In genomic region chrII:6847917-6848379, ce11 we compare ENCODE assay signal across 4 worm cellular contexts.
TF ChIP-seq lines count a peak whose summit lies in the region.

Gene tbc-6, plus strand, starts transcription at chrII:6848124.

TF ChIP-seq in whole organism, L1 larva, 84 proteins besides CTCF, POLR2A, EP300 and RAD21 (continued from another document and continues in another):
- TF ChIP-seq egl-27 (tag; optimal IDR thresholded peaks at IDR 0.05; lab: Kevin White, UChicago) (peak; percentile 19 to 58), nhr-76 (tag; optimal IDR thresholded peaks at IDR 0.05; lab: Kevin White, UChicago) (no peak), fos-1 (tag; optimal IDR thresholded peaks at IDR 0.05; lab: Kevin White, UChicago) (peak; percentile 27), tbx-2 (tag; optimal IDR thresholded peaks at IDR 0.05; lab: Kevin White, UChicago) (peak; percentile 71), irx-1 (tag; optimal IDR thresholded peaks at IDR 0.05; lab: Kevin White, UChicago) (peak; percentile 50), efl-3 (GFP tag; optimal IDR thresholded peaks at IDR 0.05; lab: Kevin White, UChicago) (no peak), hlh-4 (tag; optimal IDR thresholded peaks at IDR 0.05; lab: Kevin White, UChicago) (no peak), nhr-90 (tag; optimal IDR thresholded peaks at IDR 0.05; lab: Kevin White, UChicago; ENCODE audit: poor library complexity) (peak; percentile 57), grh-1 (GFP tag; IDR thresholded peaks at IDR 0.05; lab: Robert Waterston, UW) (peak; percentile 28; the same call in 1 of the 2 replicates), nhr-71 (tag; optimal IDR thresholded peaks at IDR 0.05; lab: Kevin White, UChicago) (peak; percentile 85), nhr-19 (GFP tag; conservative IDR thresholded peaks at IDR 0.05; lab: Robert Waterston, UW) (peak; percentile 67), sox-4 (tag; optimal IDR thresholded peaks at IDR 0.05; lab: Kevin White, UChicago) (no peak), nhr-20 (tag; optimal IDR thresholded peaks at IDR 0.05; lab: Kevin White, UChicago) (peak; percentile 87), dsc-1 (tag; optimal IDR thresholded peaks at IDR 0.05; lab: Kevin White, UChicago) (peak; percentile 14), C34B4.2 (tag; optimal IDR thresholded peaks at IDR 0.05; lab: Kevin White, UChicago) (no peak), aha-1 (tag; optimal IDR thresholded peaks at IDR 0.05; lab: Kevin White, UChicago) (no peak), sptf-1 (tag; optimal IDR thresholded peaks at IDR 0.05; lab: Kevin White, UChicago) (no peak), alr-1 (tag; optimal IDR thresholded peaks at IDR 0.05; lab: Kevin White, UChicago; ENCODE audit: borderline replicate concordance) (no peak), nhr-47 (tag; optimal IDR thresholded peaks at IDR 0.05; lab: Kevin White, UChicago) (peak; percentile 51), hpl-2 (GFP tag; optimal IDR thresholded peaks at IDR 0.05; lab: Kevin White, UChicago) (no peak), lsy-2 (tag; optimal IDR thresholded peaks at IDR 0.05; lab: Kevin White, UChicago) (peak; percentile 15 to 64), nhr-12 (tag; optimal IDR thresholded peaks at IDR 0.05; lab: Kevin White, UChicago) (no peak), swsn-7 (tag; optimal IDR thresholded peaks at IDR 0.05; lab: Kevin White, UChicago) (no peak), ceh-8 (GFP tag; optimal IDR thresholded peaks at IDR 0.05; lab: Kevin White, UChicago) (no peak), unc-30 (tag; optimal IDR thresholded peaks at IDR 0.05; lab: Kevin White, UChicago) (no peak), ama-1 (optimal IDR thresholded peaks at IDR 0.05; lab: Kevin White, UChicago) (no peak), nhr-77 (tag; optimal IDR thresholded peaks at IDR 0.05; lab: Kevin White, UChicago) (peak; percentile 17), elt-3 (tag; optimal IDR thresholded peaks at IDR 0.05; lab: Kevin White, UChicago) (peak in 3 of 6 experiments; percentile 87 to 95 (median 89)), lin-14 (GFP tag; optimal IDR thresholded peaks at IDR 0.05; lab: Kevin White, UChicago) (peak; percentile 89), ceh-63 (GFP tag; optimal IDR thresholded peaks at IDR 0.05; lab: Kevin White, UChicago) (no peak), C04F5.9 (tag; optimal IDR thresholded peaks at IDR 0.05; lab: Kevin White, UChicago) (no peak), snu-23 (GFP tag; optimal IDR thresholded peaks at IDR 0.05; lab: Kevin White, UChicago) (peak; percentile 61), unc-98 (GFP tag; IDR thresholded peaks at IDR 0.05; lab: Robert Waterston, UW) (no peak)

TF ChIP-seq in whole organism, L2 larva, 48 proteins besides CTCF, POLR2A, EP300 and RAD21 (continued from another document):
- TF ChIP-seq fos-1 (tag; optimal IDR thresholded peaks at IDR 0.05; lab: Kevin White, UChicago): peak; percentile 67
- TF ChIP-seq ztf-11 (tag; optimal IDR thresholded peaks at IDR 0.05; lab: Kevin White, UChicago): no peak
- TF ChIP-seq unc-39 (tag; optimal IDR thresholded peaks at IDR 0.05; lab: Kevin White, UChicago): no peak
- TF ChIP-seq nhr-6 (tag; optimal IDR thresholded peaks at IDR 0.05; lab: Kevin White, UChicago): no peak
- TF ChIP-seq unc-55 (GFP tag; optimal IDR thresholded peaks at IDR 0.05; lab: Kevin White, UChicago): no peak
- TF ChIP-seq ztf-1 (GFP tag; conservative IDR thresholded peaks at IDR 0.05; lab: Robert Waterston, UW): no peak
- no peak for TF ChIP-seq dmd-4 (tag; optimal IDR thresholded peaks at IDR 0.05; lab: Kevin White, UChicago)
- no peak for TF ChIP-seq ceh-16 (tag; optimal IDR thresholded peaks at IDR 0.05; lab: Kevin White, UChicago)
- TF ChIP-seq nhr-237 (tag; optimal IDR thresholded peaks at IDR 0.05; lab: Kevin White, UChicago): no peak
- TF ChIP-seq crh-2 (tag; optimal IDR thresholded peaks at IDR 0.05; lab: Kevin White, UChicago): peak; percentile 83
- no peak for TF ChIP-seq mab-5 (tag; optimal IDR thresholded peaks at IDR 0.05; lab: Kevin White, UChicago)
- no peak for TF ChIP-seq mbf-1 (tag; optimal IDR thresholded peaks at IDR 0.05; lab: Kevin White, UChicago)
- TF ChIP-seq unc-62 (GFP tag; optimal IDR thresholded peaks at IDR 0.05; lab: Kevin White, UChicago): peak; percentile 55
- TF ChIP-seq lin-39 (tag; optimal IDR thresholded peaks at IDR 0.05; lab: Kevin White, UChicago): no peak
- no peak for TF ChIP-seq F13H6.1 (tag; optimal IDR thresholded peaks at IDR 0.05; lab: Kevin White, UChicago)
- TF ChIP-seq ZK546.5 (tag; optimal IDR thresholded peaks at IDR 0.05; lab: Kevin White, UChicago): no peak
- TF ChIP-seq snpc-4 (tag; optimal IDR thresholded peaks at IDR 0.05; lab: Kevin White, UChicago): no peak
- TF ChIP-seq sem-4 (tag; optimal IDR thresholded peaks at IDR 0.05; lab: Kevin White, UChicago): peak; percentile 60

TF ChIP-seq in whole organism, L4 larva, 104 proteins besides CTCF, POLR2A, EP300 and RAD21 (continued from another document):
- TF ChIP-seq dve-1 (tag; optimal IDR thresholded peaks at IDR 0.05; lab: Kevin White, UChicago; ENCODE audit: insufficient read depth) (peak; percentile 54), dmd-6 (GFP tag; IDR thresholded peaks at IDR 0.05; lab: Robert Waterston, UW) (peak; percentile 58; the same call in 1 of the 2 replicates), mxl-3 (GFP tag; optimal IDR thresholded peaks at IDR 0.05; lab: Kevin White, UChicago) (peak; percentile 71), D1046.2 (GFP tag; IDR thresholded peaks at IDR 0.05; lab: Robert Waterston, UW) (no peak), nhr-11 (tag; optimal IDR thresholded peaks at IDR 0.05; lab: Kevin White, UChicago) (peak; percentile 31), ama-1 (optimal IDR thresholded peaks at IDR 0.05; lab: Kevin White, UChicago) (peak; percentile 36), cey-2 (tag; optimal IDR thresholded peaks at IDR 0.05; lab: Kevin White, UChicago; ENCODE audit: borderline replicate concordance, insufficient read depth) (peak; percentile 59), mdt-29 (GFP tag; IDR thresholded peaks at IDR 0.05; lab: Robert Waterston, UW) (no peak), Y75B8A.6 (GFP tag; IDR thresholded peaks at IDR 0.05; lab: Robert Waterston, UW) (no peak), F44E2.7 (GFP tag; IDR thresholded peaks at IDR 0.05; lab: Robert Waterston, UW) (no peak), R02D3.7 (tag; optimal IDR thresholded peaks at IDR 0.05; lab: Kevin White, UChicago) (no peak), F10B5.3 (tag; optimal IDR thresholded peaks at IDR 0.05; lab: Kevin White, UChicago) (no peak), aha-1 (tag; lab: Kevin White, UChicago) (peak; percentile 74), hlh-11 (tag; optimal IDR thresholded peaks at IDR 0.05; lab: Kevin White, UChicago) (peak; percentile 77), daf-16 (GFP tag; optimal IDR thresholded peaks at IDR 0.05; lab: Kevin White, UChicago) (no peak), daf-16 (tag; optimal IDR thresholded peaks at IDR 0.05; lab: Kevin White, UChicago) (peak; percentile 23), jun-1 (tag; optimal IDR thresholded peaks at IDR 0.05; lab: Kevin White, UChicago) (no peak), ctbp-1 (GFP tag; IDR thresholded peaks at IDR 0.05; lab: Robert Waterston, UW) (no peak), ztf-11 (tag; optimal IDR thresholded peaks at IDR 0.05; lab: Kevin White, UChicago) (no peak)

TF ChIP-seq in whole organism, late embryonic, 69 proteins besides CTCF, POLR2A, EP300 and RAD21 (continued from another document):
- peak; percentile 5 for TF ChIP-seq odd-2 (tag; optimal IDR thresholded peaks at IDR 0.05; lab: Kevin White, UChicago)
- TF ChIP-seq unc-42 (tag; optimal IDR thresholded peaks at IDR 0.05; lab: Kevin White, UChicago): peak; percentile 40
